Fruit fly (Drosophila melanogaster) whole organism, embryonic: ENCODE results near the gene br.

Experiments
- CG15696 ChIP-seq: fragments of 200-800 bp; sonication (Bioruptor generic); optimal IDR thresholded peaks from 2 replicates; lab custom pipeline; 2019; ENCODE audit warnings: missing biosample characterization, mild to moderate bottlenecking, missing genetic modification characterization, moderate library complexity
- CG5953 ChIP-seq: fragments of 200-800 bp; sonication (Bioruptor generic); IDR thresholded peaks from 2 replicates; pipeline ENCODE4 v1.3.6; 2022; ENCODE audit warnings: missing biosample characterization, missing genetic modification characterization
- CG8478 ChIP-seq: fragments of >200 bp; optimal IDR thresholded peaks from 2 replicates; lab custom pipeline; 2018
- Dfd ChIP-seq, 2 experiments: fragments of >200 bp; optimal IDR thresholded peaks; 2 replicates each; lab custom pipeline; 2017; ENCODE audit warnings: missing biosample characterization in 2 of 2, missing genetic modification characterization in 2 of 2
- Myb ChIP-seq: fragments of 200-800 bp; sonication (Bioruptor generic); optimal IDR thresholded peaks from 2 replicates; lab custom pipeline; 2016; ENCODE audit warnings: missing biosample characterization, missing genetic modification characterization
- fru ChIP-seq: fragments of >200 bp; optimal IDR thresholded peaks from 2 replicates; lab custom pipeline; 2017
- h ChIP-seq: fragments of >200 bp; optimal IDR thresholded peaks from 2 replicates; lab custom pipeline; 2017
- mam ChIP-seq: fragments of 200-800 bp; sonication (Bioruptor generic); optimal IDR thresholded peaks from 3 replicates; lab custom pipeline; 2016; ENCODE audit warnings: missing biosample characterization, missing genetic modification characterization
- pzg ChIP-seq: fragments of 200-800 bp; sonication (Bioruptor generic); optimal IDR thresholded peaks from 3 replicates; lab custom pipeline; 2018; ENCODE audit warnings: missing biosample characterization, mild to moderate bottlenecking, missing genetic modification characterization, moderate library complexity
- rib ChIP-seq: fragments of 200-800 bp; sonication (Bioruptor generic); IDR thresholded peaks from 2 replicates; pipeline ENCODE4 v1.3.6; 2022; ENCODE audit warnings: missing biosample characterization, missing genetic modification characterization

DNA sequence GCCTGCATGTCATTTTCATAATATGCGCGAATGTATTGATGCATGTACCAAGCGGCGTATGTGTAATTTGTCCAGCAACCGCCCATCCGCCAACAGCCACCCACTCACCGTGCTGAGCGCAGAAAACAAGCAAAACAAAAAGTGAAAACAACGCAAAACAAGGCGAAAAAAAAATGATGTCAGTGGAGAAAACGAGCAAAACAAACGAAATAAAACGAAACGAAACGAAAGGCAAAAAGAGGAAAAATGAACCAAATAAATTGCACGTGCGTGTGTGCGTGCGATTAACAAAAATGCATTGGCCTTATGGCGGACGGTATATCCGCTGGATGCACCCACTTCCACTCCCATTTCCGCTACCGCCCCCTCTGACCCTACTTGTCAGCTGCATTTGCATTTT lies 4.6 kb upstream of the br start:
- TF ChIP-seq rib (GFP tag; lab: Robert Waterston, UW) (no peak), pzg (GFP tag; lab: Kevin White, UChicago) (no peak), h (no peak), fru (lab: Kevin White, UChicago) (no peak), CG5953 (GFP tag; lab: Robert Waterston, UW) (no peak), mam (GFP tag; lab: Kevin White, UChicago) (no peak), Myb (GFP tag; lab: Kevin White, UChicago) (no peak), Dfd (GFP tag; optimal IDR thresholded peaks at IDR 0.05; lab: Kevin White, UChicago) (no peak), CG15696 (no peak), CG8478 (lab: Kevin White, UChicago) (no peak)
